Worm (Caenorhabditis elegans) whole organism, early embryonic: ENCODE measurements around the gene K11H3.5.
A peak's percentile ranks its signal among the peaks of the same experiment; 100 is the strongest.

Experiments used
- B0310.2 ChIP-seq: sonication (generic microtip); optimal IDR thresholded peaks from 2 replicates; lab custom pipeline; 2016; ENCODE audit warnings: mild to moderate bottlenecking, missing genetic modification characterization, missing compliant biosample characterization
- F13C5.2 ChIP-seq: sonication (generic microtip); optimal IDR thresholded peaks from 2 replicates; lab custom pipeline; 2017; ENCODE audit warnings: mild to moderate bottlenecking, missing genetic modification characterization, inconsistent platforms, missing compliant biosample characterization
- aly-1 ChIP-seq: sonication (generic microtip); optimal IDR thresholded peaks from 2 replicates; lab custom pipeline; 2016; ENCODE audit warnings: missing genetic modification characterization, missing compliant biosample characterization
- ama-1 ChIP-seq: fragments of 150-350 bp; optimal IDR thresholded peaks from 2 replicates; lab custom pipeline; 2014
- ceh-13 ChIP-seq: fragments of 200-800 bp; sonication (Bioruptor generic); optimal IDR thresholded peaks from 2 replicates; lab custom pipeline; 2018; ENCODE audit warnings: mild to moderate bottlenecking, missing genetic modification characterization, missing compliant biosample characterization
- ceh-36 ChIP-seq: sonication (generic microtip); optimal IDR thresholded peaks from 2 replicates; lab custom pipeline; 2016; ENCODE audit warnings: missing genetic modification characterization, inconsistent platforms, missing compliant biosample characterization
- ets-7 ChIP-seq: sonication (generic microtip); optimal IDR thresholded peaks from 2 replicates; lab custom pipeline; 2016; ENCODE audit warnings: missing genotype, missing genetic modification characterization, missing compliant biosample characterization
- flt-1 ChIP-seq: fragments of 200-800 bp; sonication (Bioruptor generic); IDR thresholded peaks from 2 replicates; pipeline ENCODE4 v1.3.6; 2022; ENCODE audit warnings: missing genetic modification characterization, missing compliant biosample characterization
- hmbx-1 ChIP-seq: sonication (generic microtip); optimal IDR thresholded peaks from 2 replicates; lab custom pipeline; 2016; ENCODE audit warnings: mild to moderate bottlenecking, missing genetic modification characterization, missing compliant biosample characterization
- hmg-4 ChIP-seq: fragments of 200-800 bp; sonication (Bioruptor generic); optimal IDR thresholded peaks from 2 replicates; lab custom pipeline; 2018; ENCODE audit warnings: mild to moderate bottlenecking, missing genetic modification characterization, missing compliant biosample characterization
- hnd-1 ChIP-seq: sonication (generic microtip); optimal IDR thresholded peaks from 2 replicates; lab custom pipeline; 2016; ENCODE audit warnings: missing genetic modification characterization, missing compliant biosample characterization
- pes-1 ChIP-seq: fragments of 200-800 bp; sonication (Bioruptor generic); IDR thresholded peaks from 2 replicates; pipeline ENCODE4 v1.3.6; 2022; ENCODE audit warnings: missing genetic modification reagents, missing genetic modification characterization, missing compliant biosample characterization
- scrt-1 ChIP-seq: fragments of 200-800 bp; sonication (Bioruptor generic); IDR thresholded peaks from 2 replicates; pipeline ENCODE4 v1.3.6; 2022; ENCODE audit warnings: missing genetic modification characterization, missing compliant biosample characterization
- sea-1 ChIP-seq: fragments of 200-800 bp; sonication (Bioruptor generic); conservative IDR thresholded peaks from 2 replicates; pipeline ENCODE4 v1.3.6; 2022; ENCODE audit warnings: missing genetic modification characterization, missing compliant biosample characterization
- tbx-11 ChIP-seq: fragments of 200-800 bp; sonication (Bioruptor generic); IDR thresholded peaks from 2 replicates; pipeline ENCODE4 v1.3.6; 2022; ENCODE audit warnings: missing genetic modification characterization, missing compliant biosample characterization
- tbx-37 ChIP-seq: fragments of 200-800 bp; sonication (Bioruptor generic); conservative IDR thresholded peaks from 2 replicates; pipeline ENCODE4 v1.3.6; 2022; ENCODE audit warnings: missing genetic modification reagents, missing genetic modification characterization, missing compliant biosample characterization
- tra-4 ChIP-seq: sonication (generic microtip); optimal IDR thresholded peaks from 2 replicates; lab custom pipeline; 2017; ENCODE audit warnings: missing genetic modification characterization, missing compliant biosample characterization

Gene K11H3.5

ce11 chrIII:9807560-9808046 lies 36.0 kb upstream of the K11H3.5 start:
- TF ChIP-seq tbx-11 (GFP tag; lab: Robert Waterston, UW), result no peak
- no peak for TF ChIP-seq aly-1
- TF ChIP-seq sea-1 (GFP tag; lab: Robert Waterston, UW), result no peak
- no peak for TF ChIP-seq ceh-13 (GFP tag; lab: Kevin White, UChicago)
- no peak for TF ChIP-seq ceh-36 (tag; lab: Kevin White, UChicago)

DNA sequence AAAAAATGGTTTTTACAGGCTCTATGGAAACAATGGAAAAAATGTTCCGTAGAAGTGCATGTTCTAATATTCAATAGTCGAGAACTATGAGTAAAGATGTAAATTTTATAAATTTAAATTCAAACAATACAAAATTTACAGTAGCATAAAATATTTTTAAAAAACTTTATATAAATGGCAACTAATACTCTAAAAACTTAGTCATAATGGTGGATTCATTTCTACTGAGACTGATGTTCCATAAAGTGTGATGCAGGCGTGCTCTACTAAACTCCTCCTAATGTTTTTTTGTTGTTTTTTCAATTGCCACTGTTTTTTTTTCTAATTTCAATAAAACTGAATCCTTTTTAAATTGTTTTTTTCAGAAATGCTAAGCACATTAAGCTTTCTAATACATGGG lies 35.4 kb upstream of the K11H3.5 start, which contains the start of gene gtap-2:
gtap-2 (plus strand) TSS at position 366 of the 400 bp plus-strand sequence.
- no peak for TF ChIP-seq tbx-11 (GFP tag; lab: Robert Waterston, UW)
- TF ChIP-seq ama-1 (lab: Kevin White, UChicago), result no peak
- no peak for TF ChIP-seq flt-1 (GFP tag; lab: Robert Waterston, UW)
- TF ChIP-seq tbx-37 (GFP tag; lab: Robert Waterston, UW), result 0 out of 2 replicates have a peak, but pooled peaks have one; percentile 37

DNA sequence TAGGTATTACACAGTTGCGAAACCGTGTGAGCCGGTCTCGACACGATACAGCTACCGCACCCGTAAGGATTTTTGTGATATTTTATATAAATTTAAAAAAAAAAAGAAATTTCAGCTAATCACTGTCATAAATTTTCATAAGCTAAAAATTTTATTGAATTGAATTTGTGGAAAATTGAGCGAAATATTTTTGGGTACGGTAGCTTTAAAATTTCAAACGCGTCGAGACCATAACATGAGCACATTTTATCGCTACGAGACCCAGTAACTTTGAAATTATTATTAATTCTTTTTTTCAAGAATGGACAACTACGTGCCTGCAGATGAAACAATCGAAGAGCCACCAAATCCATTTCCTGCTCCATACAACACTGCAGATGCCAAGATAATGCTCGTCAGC lies 30.4 kb upstream of the K11H3.5 start, which contains the start of gene ZK632.14:
ZK632.14 (plus strand) TSS at position 301 of the 400 bp plus-strand sequence.
- TF ChIP-seq ceh-13 (GFP tag; lab: Kevin White, UChicago) (no peak), ceh-36 (tag; lab: Kevin White, UChicago) (no peak), F13C5.2 (tag; lab: Kevin White, UChicago) (no peak), tbx-11 (GFP tag; lab: Robert Waterston, UW) (no peak), B0310.2 (tag; lab: Kevin White, UChicago) (no peak), flt-1 (GFP tag; lab: Robert Waterston, UW) (no peak), tra-4 (no peak), ets-7 (tag; lab: Kevin White, UChicago) (no peak), ama-1 (lab: Kevin White, UChicago) (no peak), hmbx-1 (no peak), hmg-4 (GFP tag; lab: Kevin White, UChicago) (no peak), hnd-1 (tag; lab: Kevin White, UChicago) (no peak), tbx-37 (GFP tag; lab: Robert Waterston, UW) (no peak)

DNA sequence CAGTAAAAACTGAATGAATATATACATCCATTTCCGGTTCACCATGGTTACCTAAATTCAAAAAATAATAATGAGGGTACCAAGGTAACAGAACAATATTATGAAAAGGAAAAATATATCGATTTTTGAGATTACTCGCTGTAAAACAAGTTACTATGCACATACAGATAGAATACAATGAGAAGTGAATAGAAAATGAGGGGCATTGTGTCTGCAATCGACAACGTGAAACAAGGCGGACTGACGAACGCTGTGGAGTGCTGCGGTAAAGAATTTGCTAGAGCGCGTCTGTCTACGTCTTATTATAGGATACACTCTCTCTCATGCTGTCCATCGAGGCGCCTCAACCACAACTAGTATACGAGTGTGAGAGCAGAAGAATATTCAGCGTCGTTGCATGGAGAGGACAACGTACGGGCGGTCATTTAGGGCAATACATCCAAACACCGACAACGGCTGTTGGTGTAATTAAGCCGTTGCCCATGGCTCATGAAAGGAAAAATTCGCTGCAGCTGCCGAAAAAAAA lies 26.4 kb upstream of the K11H3.5 start, which contains the start of gene cnx-1:
cnx-1 (minus strand) TSS at position 51 of the 526 bp plus-strand sequence.
- TF ChIP-seq ets-7 (tag; lab: Kevin White, UChicago), result no peak
- TF ChIP-seq hmg-4 (GFP tag; lab: Kevin White, UChicago), result peak; percentile 73
- peak; percentile 19 for TF ChIP-seq aly-1

DNA sequence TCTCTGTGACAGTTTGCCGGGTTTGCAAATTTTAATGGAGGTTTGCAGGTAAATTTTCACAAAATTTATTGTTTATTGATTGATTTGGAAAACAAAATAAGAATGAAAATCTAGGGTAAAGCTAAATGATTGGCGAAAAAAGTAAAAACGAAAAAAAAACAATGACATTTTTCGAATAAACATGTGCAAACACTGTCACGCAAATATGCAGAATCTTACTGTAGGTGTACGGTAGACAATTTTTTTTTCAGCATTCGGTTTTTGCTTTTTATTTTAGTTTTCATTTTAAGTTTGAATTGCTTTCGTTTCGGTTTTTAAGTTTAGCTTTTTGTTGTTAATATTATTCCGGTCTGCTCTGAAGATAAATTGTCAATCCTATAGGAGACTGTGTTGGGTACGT lies 25.7 kb upstream of the K11H3.5 start:
- TF ChIP-seq scrt-1 (GFP tag; lab: Robert Waterston, UW) (no peak), F13C5.2 (tag; lab: Kevin White, UChicago) (no peak), tra-4 (no peak), ama-1 (lab: Kevin White, UChicago) (no peak), tbx-11 (GFP tag; lab: Robert Waterston, UW) (no peak), ets-7 (tag; lab: Kevin White, UChicago) (no peak), sea-1 (GFP tag; lab: Robert Waterston, UW) (no peak), hmbx-1 (no peak)

- no peak for TF ChIP-seq B0310.2 (tag; lab: Kevin White, UChicago)
- TF ChIP-seq tbx-11 (GFP tag; lab: Robert Waterston, UW), result no peak
- TF ChIP-seq hmg-4 (GFP tag; lab: Kevin White, UChicago), result peak; percentile 45
- TF ChIP-seq scrt-1 (GFP tag; lab: Robert Waterston, UW), result peak; percentile 65; the same call in 1 of the 2 replicates
- TF ChIP-seq flt-1 (GFP tag; lab: Robert Waterston, UW), result no peak
- no peak for TF ChIP-seq ama-1 (lab: Kevin White, UChicago)
- peak; percentile 57 for TF ChIP-seq aly-1
Measured at ce11 chrIII:9818763-9819162, 24.8 kb upstream of the K11H3.5 start, which contains the start of gene panl-3. panl-3 (plus strand) TSS chrIII:9819056.

DNA sequence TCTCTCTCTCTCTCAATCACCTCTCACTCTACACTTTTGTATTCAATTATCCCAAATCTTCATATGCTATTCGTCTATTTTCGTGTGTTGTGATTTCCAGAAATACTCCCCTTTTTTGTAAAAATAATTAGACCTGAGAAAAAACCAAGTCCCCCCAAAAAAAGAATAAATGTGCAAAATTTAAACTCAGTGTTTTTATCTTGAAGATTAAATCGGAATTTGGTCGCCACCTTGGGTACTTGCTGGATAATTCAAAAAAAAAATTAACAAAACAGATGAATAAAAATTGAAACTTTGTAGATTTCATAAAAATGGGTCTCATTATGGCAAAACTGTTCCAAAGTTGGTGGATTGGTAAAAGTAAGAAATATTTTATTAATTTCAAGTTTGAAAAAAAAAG lies 20.6 kb upstream of the K11H3.5 start, which contains the start of gene arl-5:
arl-5 (plus strand) TSS at position 301 of the 400 bp plus-strand sequence.
- TF ChIP-seq ceh-36 (tag; lab: Kevin White, UChicago), result no peak
- TF ChIP-seq sea-1 (GFP tag; lab: Robert Waterston, UW), result no peak
- TF ChIP-seq tra-4, result no peak
- no peak for TF ChIP-seq aly-1
- TF ChIP-seq ama-1 (lab: Kevin White, UChicago), result no peak
- no peak for TF ChIP-seq flt-1 (GFP tag; lab: Robert Waterston, UW)
- no peak for TF ChIP-seq B0310.2 (tag; lab: Kevin White, UChicago)
- TF ChIP-seq F13C5.2 (tag; lab: Kevin White, UChicago), result no peak
- no peak for TF ChIP-seq ceh-13 (GFP tag; lab: Kevin White, UChicago)
- no peak for TF ChIP-seq hmbx-1
- TF ChIP-seq scrt-1 (GFP tag; lab: Robert Waterston, UW), result no peak
- no peak for TF ChIP-seq tbx-11 (GFP tag; lab: Robert Waterston, UW)
- no peak for TF ChIP-seq hmg-4 (GFP tag; lab: Kevin White, UChicago)
- TF ChIP-seq hnd-1 (tag; lab: Kevin White, UChicago), result no peak
- no peak for TF ChIP-seq tbx-37 (GFP tag; lab: Robert Waterston, UW)
- TF ChIP-seq ets-7 (tag; lab: Kevin White, UChicago), result no peak
- no peak for TF ChIP-seq pes-1 (GFP tag; lab: Robert Waterston, UW)

- TF ChIP-seq sea-1 (GFP tag; lab: Robert Waterston, UW) (no peak), B0310.2 (tag; lab: Kevin White, UChicago) (no peak), ceh-13 (GFP tag; lab: Kevin White, UChicago) (no peak), tra-4 (no peak), hnd-1 (tag; lab: Kevin White, UChicago) (no peak), aly-1 (no peak), pes-1 (GFP tag; lab: Robert Waterston, UW) (no peak), tbx-11 (GFP tag; lab: Robert Waterston, UW) (no peak), F13C5.2 (tag; lab: Kevin White, UChicago) (no peak), ets-7 (tag; lab: Kevin White, UChicago) (no peak), tbx-37 (GFP tag; lab: Robert Waterston, UW) (no peak), ceh-36 (tag; lab: Kevin White, UChicago) (no peak), hmbx-1 (no peak), hmg-4 (GFP tag; lab: Kevin White, UChicago) (no peak), scrt-1 (GFP tag; lab: Robert Waterston, UW) (no peak), ama-1 (lab: Kevin White, UChicago) (no peak), flt-1 (GFP tag; lab: Robert Waterston, UW) (no peak)
Measured at ce11 chrIII:9823748-9824147, 19.8 kb upstream of the K11H3.5 start.
